Worm (Caenorhabditis elegans): ENCODE data around the gene acc-2.

ce11 chrIV:9020840-9021239 is 4.3 kb downstream of the acc-2 start, which contains the start of gene C53D6.4:
- TF ChIP-seq unc-39 (tag; optimal IDR thresholded peaks at IDR 0.05) (no peak), nhr-6 (tag; optimal IDR thresholded peaks at IDR 0.05) (no peak), peb-1 (tag; optimal IDR thresholded peaks at IDR 0.05) (no peak), Y55F3AM.14 (GFP tag; optimal IDR thresholded peaks at IDR 0.05) (no peak), mdl-1 (tag; optimal IDR thresholded peaks at IDR 0.05) (no peak), nhr-11 (tag; optimal IDR thresholded peaks at IDR 0.05) (no peak)
